Worm (Caenorhabditis elegans): Measurements from ENCODE around the gene ubc-20.

ubc-20 gene

ce11 chrIII:189280-189679, 642 bp downstream of the ubc-20 start:
- no peak for TF ChIP-seq ama-1 (optimal IDR thresholded peaks at IDR 0.05)
- TF ChIP-seq ceh-30 (tag; optimal IDR thresholded peaks at IDR 0.05) = no peak
- TF ChIP-seq ceh-18 (tag; optimal IDR thresholded peaks at IDR 0.05) = no peak
- TF ChIP-seq ceh-6 (GFP tag; optimal IDR thresholded peaks at IDR 0.05) = no peak
- no peak for TF ChIP-seq rnt-1 (tag; optimal IDR thresholded peaks at IDR 0.05)
- TF ChIP-seq ztf-16 (tag; optimal IDR thresholded peaks at IDR 0.05) = no peak
- TF ChIP-seq odd-2 (tag; optimal IDR thresholded peaks at IDR 0.05) = no peak
- no peak for TF ChIP-seq Y22D7AL.16 (tag; optimal IDR thresholded peaks at IDR 0.05)
- no peak for TF ChIP-seq ets-4 (tag; optimal IDR thresholded peaks at IDR 0.05)
- TF ChIP-seq eyg-1 (tag; optimal IDR thresholded peaks at IDR 0.05) = no peak
- no peak for TF ChIP-seq lim-6 (tag; optimal IDR thresholded peaks at IDR 0.05)
- no peak for TF ChIP-seq pax-1 (tag; optimal IDR thresholded peaks at IDR 0.05)
- TF ChIP-seq F13H6.1 (tag; optimal IDR thresholded peaks at IDR 0.05) = no peak
- no peak for TF ChIP-seq dve-1 (tag; optimal IDR thresholded peaks at IDR 0.05)

- TF ChIP-seq unc-55 (GFP tag; optimal IDR thresholded peaks at IDR 0.05) = no peak
- no peak for TF ChIP-seq ets-4 (tag; optimal IDR thresholded peaks at IDR 0.05)
- no peak for TF ChIP-seq elt-2 (tag; optimal IDR thresholded peaks at IDR 0.05)
- no peak for TF ChIP-seq hlh-30 (tag; optimal IDR thresholded peaks at IDR 0.05; ENCODE audit: insufficient read depth)
These were observed 2.0 kb downstream of the ubc-20 start, which contains the start of gene cox-17 for ce11 chrIII:190686-191085. Gene cox-17, plus strand, starts transcription at chrIII:190986.

ce11 chrIII:191803-192202, 3.2 kb downstream of the ubc-20 start, which contains the start of gene sec-20:
Gene sec-20, plus strand, starts transcription at chrIII:192103.
- TF ChIP-seq hlh-6 (tag; optimal IDR thresholded peaks at IDR 0.05) (no peak), ceh-19 (GFP tag; optimal IDR thresholded peaks at IDR 0.05) (no peak), C38D4.7 (GFP tag; optimal IDR thresholded peaks at IDR 0.05) (no peak), K09A11.1 (tag; optimal IDR thresholded peaks at IDR 0.05; ENCODE audit: insufficient read depth) (no peak), ceh-31 (tag; optimal IDR thresholded peaks at IDR 0.05) (no peak), ref-2 (tag; optimal IDR thresholded peaks at IDR 0.05) (no peak), fax-1 (tag; optimal IDR thresholded peaks at IDR 0.05) (no peak), pag-3 (tag; optimal IDR thresholded peaks at IDR 0.05; ENCODE audit: borderline replicate concordance) (no peak), ceh-2 (tag; optimal IDR thresholded peaks at IDR 0.05) (no peak), unc-86 (tag; optimal IDR thresholded peaks at IDR 0.05) (no peak), hlh-30 (tag; optimal IDR thresholded peaks at IDR 0.05; ENCODE audit: insufficient read depth) (no peak), pqm-1 (tag; optimal IDR thresholded peaks at IDR 0.05) (no peak), madf-2 (tag; optimal IDR thresholded peaks at IDR 0.05) (no peak), ceh-18 (tag; optimal IDR thresholded peaks at IDR 0.05) (no peak), ceh-30 (tag; optimal IDR thresholded peaks at IDR 0.05) (no peak), mec-3 (tag; optimal IDR thresholded peaks at IDR 0.05; ENCODE audit: borderline replicate concordance) (no peak), tbx-2 (tag; optimal IDR thresholded peaks at IDR 0.05) (no peak), syd-9 (tag; optimal IDR thresholded peaks at IDR 0.05) (no peak)

ce11 chrIII:194160-194559, 5.5 kb downstream of the ubc-20 start, which contains the start of gene F40G9.17:
Gene F40G9.17, plus strand, starts transcription at chrIII:194460.
- TF ChIP-seq hlh-15 (tag; optimal IDR thresholded peaks at IDR 0.05) = no peak
- TF ChIP-seq ceh-6 (GFP tag; optimal IDR thresholded peaks at IDR 0.05) = no peak
- TF ChIP-seq unc-3 (GFP tag; conservative IDR thresholded peaks at IDR 0.05) = no peak
- TF ChIP-seq unc-3 (tag; optimal IDR thresholded peaks at IDR 0.05) = no peak
- TF ChIP-seq npax-4 (tag; optimal IDR thresholded peaks at IDR 0.05) = no peak
- no peak for TF ChIP-seq unc-42 (tag; optimal IDR thresholded peaks at IDR 0.05)
- no peak for TF ChIP-seq dve-1 (tag; optimal IDR thresholded peaks at IDR 0.05)
- TF ChIP-seq hlh-6 (tag; optimal IDR thresholded peaks at IDR 0.05) = no peak
- no peak for TF ChIP-seq ceh-22 (tag; optimal IDR thresholded peaks at IDR 0.05)
- no peak for TF ChIP-seq lin-11 (tag; optimal IDR thresholded peaks at IDR 0.05)
- no peak for TF ChIP-seq elt-2 (tag; optimal IDR thresholded peaks at IDR 0.05)
- no peak for TF ChIP-seq ref-2 (tag; optimal IDR thresholded peaks at IDR 0.05)
